Worm (Caenorhabditis elegans) whole organism, midembryonic: ENCODE data around the gene ZK1055.4.
A peak's percentile ranks its signal among the peaks of the same experiment; 100 is the strongest.
"Not testable (repeated sequence)": the region's sequence is repeated elsewhere in the genome, so short reads cannot be mapped to it uniquely, and the experiment has no call there.

ENCODE experiments used
- T22C8.4 ChIP-seq: fragments of 200-800 bp; sonication (Bioruptor generic); IDR thresholded peaks from 2 replicates; pipeline ENCODE4 v1.3.6; 2022; ENCODE audit warnings: missing genetic modification characterization, missing compliant biosample characterization
- cog-1 ChIP-seq: sonication (generic microtip); optimal IDR thresholded peaks from 2 replicates; lab custom pipeline; 2016; ENCODE audit warnings: missing genetic modification characterization, missing compliant biosample characterization
- flt-1 ChIP-seq: fragments of 200-800 bp; sonication (Bioruptor generic); IDR thresholded peaks from 2 replicates; pipeline ENCODE4 v1.3.6; 2022; ENCODE audit warnings: missing genetic modification characterization, missing compliant biosample characterization
- klf-2 ChIP-seq: fragments of 200-800 bp; sonication (Bioruptor generic); conservative IDR thresholded peaks from 2 replicates; pipeline ENCODE4 v1.3.6; 2022; ENCODE audit warnings: missing genetic modification reagents, missing genetic modification characterization, missing compliant biosample characterization
- med-1 ChIP-seq: sonication (generic microtip); optimal IDR thresholded peaks from 2 replicates; lab custom pipeline; 2017; ENCODE audit warnings: missing genetic modification characterization, mild to moderate bottlenecking, missing compliant biosample characterization, antibody characterized with exemption, missing genetic modification reagents; ENCODE audit not compliant: insufficient read depth
- ref-1 ChIP-seq: fragments of 200-800 bp; sonication (Bioruptor generic); conservative IDR thresholded peaks from 2 replicates; pipeline ENCODE4 v1.3.6; 2022; ENCODE audit warnings: missing genetic modification reagents, missing genetic modification characterization, missing compliant biosample characterization
- tab-1 ChIP-seq: fragments of 200-800 bp; sonication (Bioruptor generic); IDR thresholded peaks from 2 replicates; pipeline ENCODE4 v1.3.6; 2022; ENCODE audit warnings: missing genetic modification characterization, missing compliant biosample characterization
- ztf-23 ChIP-seq: fragments of 200-800 bp; sonication (Bioruptor generic); IDR thresholded peaks from 2 replicates; pipeline ENCODE4 v1.3.6; 2022; ENCODE audit warnings: missing genetic modification reagents, missing genetic modification characterization, missing compliant biosample characterization
- ztf-29 ChIP-seq: fragments of 200-800 bp; sonication (Bioruptor generic); IDR thresholded peaks from 2 replicates; pipeline ENCODE4 v1.3.6; 2022; ENCODE audit warnings: missing genetic modification reagents, missing genetic modification characterization, missing compliant biosample characterization

Gene ZK1055.4

ce11 chrV:6581762-6582161 is at the start of gene ZK1055.4:
ZK1055.4 (plus strand) TSS chrV:6582062.
- not testable (repeated sequence) for TF ChIP-seq cog-1 (tag; lab: Kevin White, UChicago); ref-1 (GFP tag; lab: Robert Waterston, UW); med-1 (GFP tag; lab: Kevin White, UChicago)

ce11 chrV:6533030-6533429 is 48.8 kb upstream of the ZK1055.4 start, which contains the start of gene hpo-26:
hpo-26 (minus strand) TSS chrV:6533060.
- TF ChIP-seq flt-1 (GFP tag; lab: Robert Waterston, UW), result no peak
- TF ChIP-seq ref-1 (GFP tag; lab: Robert Waterston, UW), result no peak
- no peak for TF ChIP-seq ztf-29 (GFP tag; lab: Robert Waterston, UW)
- no peak for TF ChIP-seq tab-1 (GFP tag; lab: Robert Waterston, UW)
- no peak for TF ChIP-seq ztf-23 (GFP tag; lab: Robert Waterston, UW)
- no peak for TF ChIP-seq klf-2 (GFP tag; lab: Robert Waterston, UW)
- TF ChIP-seq cog-1 (tag; lab: Kevin White, UChicago), result no peak
- no peak for TF ChIP-seq med-1 (GFP tag; lab: Kevin White, UChicago)
- no peak for TF ChIP-seq T22C8.4

ce11 chrV:6538323-6538722 is 43.5 kb upstream of the ZK1055.4 start:
- 0 out of 2 replicates have a peak, but pooled peaks have one; percentile 42 for TF ChIP-seq flt-1 (GFP tag; lab: Robert Waterston, UW)
- TF ChIP-seq tab-1 (GFP tag; lab: Robert Waterston, UW), result no peak
- no peak for TF ChIP-seq T22C8.4
- TF ChIP-seq klf-2 (GFP tag; lab: Robert Waterston, UW), result no peak
- no peak for TF ChIP-seq ztf-29 (GFP tag; lab: Robert Waterston, UW)
- TF ChIP-seq ref-1 (GFP tag; lab: Robert Waterston, UW), result no peak

- TF ChIP-seq ztf-23 (GFP tag; lab: Robert Waterston, UW) (0 out of 2 replicates have a peak, but pooled peaks have one; percentile 19), med-1 (GFP tag; lab: Kevin White, UChicago) (no peak), ref-1 (GFP tag; lab: Robert Waterston, UW) (no peak), ztf-29 (GFP tag; lab: Robert Waterston, UW) (no peak), cog-1 (tag; lab: Kevin White, UChicago) (peak; percentile 21), flt-1 (GFP tag; lab: Robert Waterston, UW) (no peak), klf-2 (GFP tag; lab: Robert Waterston, UW) (no peak), T22C8.4 (no peak), tab-1 (GFP tag; lab: Robert Waterston, UW) (no peak)
These were observed 40.0 kb upstream of the ZK1055.4 start for ce11 chrV:6541875-6542274.

DNA sequence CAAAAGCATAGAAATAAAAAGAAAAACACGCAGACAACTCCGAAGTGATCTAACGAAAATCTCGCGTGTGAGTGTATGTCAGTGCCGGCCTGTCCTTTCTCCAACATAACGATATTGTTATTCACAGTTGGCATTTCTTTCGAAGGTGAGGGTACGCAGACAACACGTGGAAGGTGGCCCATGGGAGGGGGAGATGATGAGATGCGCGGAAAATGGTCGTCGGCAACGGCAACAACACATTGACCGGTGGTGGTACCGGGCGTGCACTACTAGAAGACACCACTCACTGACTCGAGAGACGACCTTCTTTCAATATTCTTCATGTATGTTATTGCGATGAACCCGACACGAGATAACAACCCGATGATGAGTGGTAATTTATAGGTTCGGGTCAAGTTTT is 36.9 kb upstream of the ZK1055.4 start:
- no peak for TF ChIP-seq tab-1 (GFP tag; lab: Robert Waterston, UW)
- 0 out of 2 replicates have a peak, but pooled peaks have one; percentile 6 for TF ChIP-seq flt-1 (GFP tag; lab: Robert Waterston, UW)

ce11 chrV:6546450-6547171 is 35.3 kb upstream of the ZK1055.4 start, which contains the start of gene dre-1:
dre-1 (minus strand) TSS chrV:6546500.
- TF ChIP-seq ref-1 (GFP tag; lab: Robert Waterston, UW) (no peak), med-1 (GFP tag; lab: Kevin White, UChicago) (no peak), flt-1 (GFP tag; lab: Robert Waterston, UW) (no peak)

DNA sequence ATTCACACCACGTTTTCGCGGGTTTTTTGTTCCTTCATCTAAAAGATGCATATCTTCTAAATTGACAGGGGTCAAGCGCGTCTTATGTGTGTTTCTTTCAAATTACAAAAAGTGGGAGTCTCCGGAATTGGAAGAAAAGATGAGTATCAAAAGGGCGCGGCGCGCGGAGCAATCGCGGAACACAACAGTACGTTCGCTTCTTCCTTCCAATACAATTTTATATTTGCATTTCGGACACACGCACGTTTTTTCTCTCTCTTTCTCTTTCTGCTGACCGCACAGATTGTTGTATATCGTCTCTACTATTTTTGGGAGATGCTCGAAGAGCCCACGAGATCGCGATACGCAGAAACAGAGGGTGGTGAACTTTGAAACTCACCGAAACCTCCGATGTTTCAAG is 33.6 kb upstream of the ZK1055.4 start:
- TF ChIP-seq ztf-23 (GFP tag; lab: Robert Waterston, UW) (no peak), tab-1 (GFP tag; lab: Robert Waterston, UW) (no peak), ref-1 (GFP tag; lab: Robert Waterston, UW) (no peak), cog-1 (tag; lab: Kevin White, UChicago) (no peak), T22C8.4 (no peak)

- TF ChIP-seq ref-1 (GFP tag; lab: Robert Waterston, UW) (no peak), ztf-29 (GFP tag; lab: Robert Waterston, UW) (no peak)
These were observed 32.7 kb upstream of the ZK1055.4 start, which contains the start of gene K04A8.20 for ce11 chrV:6549148-6549547. K04A8.20 (plus strand) TSS chrV:6549448.

ce11 chrV:6549871-6550270 is 32.0 kb upstream of the ZK1055.4 start, which contains the start of gene lipl-4:
lipl-4 (plus strand) TSS chrV:6550171.
- TF ChIP-seq ztf-23 (GFP tag; lab: Robert Waterston, UW) (no peak), T22C8.4 (no peak), tab-1 (GFP tag; lab: Robert Waterston, UW) (no peak), cog-1 (tag; lab: Kevin White, UChicago) (no peak), flt-1 (GFP tag; lab: Robert Waterston, UW) (no peak), ref-1 (GFP tag; lab: Robert Waterston, UW) (no peak), med-1 (GFP tag; lab: Kevin White, UChicago) (no peak), klf-2 (GFP tag; lab: Robert Waterston, UW) (no peak), ztf-29 (GFP tag; lab: Robert Waterston, UW) (no peak)

DNA sequence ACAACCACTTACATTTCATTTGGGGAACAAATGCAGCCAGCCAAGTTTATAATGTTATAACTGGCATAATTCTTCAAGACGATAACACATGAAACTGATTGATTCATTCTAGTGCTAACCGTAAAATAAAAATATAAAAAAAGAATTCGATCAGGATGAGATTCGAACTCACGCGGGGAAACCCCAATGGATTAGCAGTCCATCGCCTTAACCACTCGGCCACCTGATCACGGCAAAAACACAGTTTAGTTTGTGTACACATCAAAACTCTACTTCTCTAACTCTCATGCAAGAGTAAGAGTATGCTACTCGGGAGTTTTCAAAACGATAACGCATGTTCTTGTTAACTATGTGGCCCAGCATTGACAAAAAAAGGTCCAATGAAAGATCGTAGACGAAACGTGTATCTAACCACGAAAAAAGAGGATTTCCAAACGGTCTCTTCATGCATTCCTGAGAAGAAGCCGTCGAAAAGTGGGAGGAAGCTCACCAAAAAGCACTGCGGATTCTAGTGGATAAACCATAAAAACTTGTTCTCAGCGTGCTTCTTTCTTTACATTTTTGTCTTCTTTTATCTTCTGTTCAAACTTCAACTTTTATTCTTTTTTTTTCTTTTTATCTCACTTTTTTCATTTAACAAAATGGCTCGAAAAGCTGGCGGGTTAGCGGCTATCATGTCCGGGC is 30.0 kb upstream of the ZK1055.4 start, which contains the start of gene twk-10:
twk-10 (plus strand) TSS at position 634 of the 684 bp plus-strand sequence.
- TF ChIP-seq ztf-29 (GFP tag; lab: Robert Waterston, UW), result no peak
- TF ChIP-seq flt-1 (GFP tag; lab: Robert Waterston, UW), result peak; percentile 60; the same call in 1 of the 2 replicates
- 0 out of 2 replicates have a peak, but pooled peaks have one; percentile 57 for TF ChIP-seq tab-1 (GFP tag; lab: Robert Waterston, UW)
- TF ChIP-seq ztf-23 (GFP tag; lab: Robert Waterston, UW), result no peak
- TF ChIP-seq klf-2 (GFP tag; lab: Robert Waterston, UW), result no peak
- no peak for TF ChIP-seq med-1 (GFP tag; lab: Kevin White, UChicago)
- peak; percentile 51; the same call in 1 of the 2 replicates for TF ChIP-seq ref-1 (GFP tag; lab: Robert Waterston, UW)
- no peak; the same call in 1 of the 2 replicates for TF ChIP-seq T22C8.4
- no peak for TF ChIP-seq cog-1 (tag; lab: Kevin White, UChicago)
